Fruit fly (Drosophila melanogaster): ENCODE results near the gene slow.
A peak's percentile ranks its signal among the peaks of the same experiment; 100 is the strongest.

Gene slow

DNA sequence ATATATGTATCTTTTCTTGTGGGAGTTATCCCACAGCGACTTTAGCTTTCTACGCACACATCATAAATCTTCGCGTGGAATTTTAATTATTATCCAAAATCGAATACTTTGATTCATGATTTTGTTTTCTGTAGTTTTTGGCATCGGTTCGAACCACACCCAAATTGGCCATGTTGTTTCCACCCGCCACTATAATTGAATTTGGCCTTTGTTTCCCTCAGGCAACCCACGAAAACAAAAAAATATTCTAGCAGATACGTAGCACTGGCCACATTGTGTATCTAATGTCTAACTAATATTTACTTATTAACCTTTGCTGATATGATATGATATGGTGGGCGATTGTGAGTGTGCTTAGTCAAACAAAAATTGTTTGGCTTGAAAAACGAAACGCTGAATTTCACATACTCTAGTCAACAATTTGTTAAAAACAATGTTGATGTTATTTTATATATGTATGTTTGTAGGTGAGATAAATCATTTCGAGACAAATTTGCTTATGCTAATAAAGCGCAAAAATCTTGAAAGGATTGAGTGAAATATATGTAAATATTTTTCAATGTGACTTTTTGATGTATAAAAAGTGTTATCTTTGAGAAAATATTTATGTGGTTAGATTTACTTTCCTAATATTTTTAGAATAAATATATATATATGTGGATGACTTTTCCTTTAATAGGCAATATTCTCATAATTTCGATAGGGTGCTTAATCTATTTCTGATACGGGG, 29.2 kb upstream of the slow start:
- TF ChIP-seq Pif1B (GFP tag; optimal IDR thresholded peaks at IDR 0.05) = no peak
- no peak for TF ChIP-seq rn (GFP tag; IDR thresholded peaks at IDR 0.05)
- TF ChIP-seq Ets98B (GFP tag; IDR thresholded peaks at IDR 0.05) = no peak
- TF ChIP-seq CG17806 (tag; optimal IDR thresholded peaks at IDR 0.05) = no peak
- TF ChIP-seq EcR (GFP tag; optimal IDR thresholded peaks at IDR 0.05) = no peak
- no peak for TF ChIP-seq CG8159 (tag; optimal IDR thresholded peaks at IDR 0.05)
- no peak for TF ChIP-seq CG14655 (GFP tag; optimal IDR thresholded peaks at IDR 0.05)
- TF ChIP-seq CG4496 (GFP tag; IDR thresholded peaks at IDR 0.05) = no peak
- TF ChIP-seq Snoo (tag; optimal IDR thresholded peaks at IDR 0.05) = no peak
- no peak for TF ChIP-seq CG9948 (tag; optimal IDR thresholded peaks at IDR 0.05)
- no peak for TF ChIP-seq Pif1A (GFP tag; optimal IDR thresholded peaks at IDR 0.05)
- no peak for TF ChIP-seq CG8301 (tag; optimal IDR thresholded peaks at IDR 0.05)
- TF ChIP-seq CG34367 (tag; optimal IDR thresholded peaks at IDR 0.05) = no peak
- no peak for TF ChIP-seq D1 (tag; optimal IDR thresholded peaks at IDR 0.05)
- no peak for TF ChIP-seq CG10348 (GFP tag; IDR thresholded peaks at IDR 0.05)
- no peak for TF ChIP-seq CG12605 (GFP tag; IDR thresholded peaks at IDR 0.05)
- TF ChIP-seq fd96Ca (GFP tag; IDR thresholded peaks at IDR 0.05) = no peak
- TF ChIP-seq CG13204 (GFP tag; optimal IDR thresholded peaks at IDR 0.05) = no peak
- TF ChIP-seq CG15710 (tag; optimal IDR thresholded peaks at IDR 0.05) = no peak
- TF ChIP-seq gl (tag; optimal IDR thresholded peaks at IDR 0.05) = no peak

DNA sequence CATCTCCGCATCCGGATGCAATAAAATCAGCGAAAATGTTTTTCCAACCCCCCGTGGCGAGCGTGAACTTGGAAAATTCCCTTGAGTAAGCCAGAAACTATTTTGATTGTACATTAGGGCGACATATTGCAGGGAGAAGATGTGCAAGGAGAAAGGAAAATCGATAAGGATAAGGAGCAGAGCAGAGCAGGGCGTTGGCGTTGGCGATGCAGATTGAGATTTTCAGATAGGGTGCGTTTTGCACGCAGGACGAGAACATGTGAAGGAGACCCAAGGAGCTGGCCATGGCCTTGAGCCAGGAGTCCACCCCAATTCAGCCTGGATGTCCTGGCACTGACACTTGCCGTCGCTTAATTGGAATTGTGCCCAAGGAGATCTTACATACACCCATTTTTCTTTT, 27.3 kb upstream of the slow start:
- TF ChIP-seq CG12605 (GFP tag; IDR thresholded peaks at IDR 0.05) (no peak), CG34367 (tag; optimal IDR thresholded peaks at IDR 0.05) (no peak), CG8159 (tag; optimal IDR thresholded peaks at IDR 0.05) (no peak), CG17806 (tag; optimal IDR thresholded peaks at IDR 0.05) (no peak), fd96Ca (GFP tag; IDR thresholded peaks at IDR 0.05) (no peak), CG32121 (GFP tag; IDR thresholded peaks at IDR 0.05) (no peak), D1 (tag; optimal IDR thresholded peaks at IDR 0.05) (no peak), CG14655 (GFP tag; optimal IDR thresholded peaks at IDR 0.05) (no peak), Pif1B (GFP tag; optimal IDR thresholded peaks at IDR 0.05) (no peak), CG8301 (tag; optimal IDR thresholded peaks at IDR 0.05) (no peak), Pif1A (GFP tag; optimal IDR thresholded peaks at IDR 0.05) (no peak), EcR (GFP tag; optimal IDR thresholded peaks at IDR 0.05) (no peak), CG4496 (GFP tag; IDR thresholded peaks at IDR 0.05) (no peak), CG15710 (tag; optimal IDR thresholded peaks at IDR 0.05) (no peak), gl (tag; optimal IDR thresholded peaks at IDR 0.05) (no peak), CG9948 (tag; optimal IDR thresholded peaks at IDR 0.05) (no peak), rn (GFP tag; IDR thresholded peaks at IDR 0.05) (no peak)

DNA sequence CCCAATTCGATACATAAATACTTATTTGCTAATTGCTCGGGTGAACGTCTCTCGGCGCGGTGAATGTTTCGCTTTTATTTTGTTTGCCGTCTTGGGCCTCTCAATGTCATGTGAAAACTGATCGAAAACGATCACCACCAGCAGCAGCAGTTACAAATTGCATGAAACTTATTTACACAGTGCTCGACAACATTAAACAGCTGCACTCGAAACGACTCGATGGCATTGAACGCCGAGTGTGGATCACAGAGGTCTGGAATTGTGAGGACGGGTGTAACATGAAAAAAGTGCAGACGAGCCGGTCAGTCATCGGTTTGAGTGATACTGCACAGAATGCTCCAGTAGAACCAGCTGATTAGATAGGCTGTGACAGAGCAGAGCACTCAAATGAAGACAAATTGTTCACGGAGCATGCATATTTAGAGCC, 26.5 kb upstream of the slow start:
- TF ChIP-seq Snoo (tag; optimal IDR thresholded peaks at IDR 0.05) (no peak), CG14655 (GFP tag; optimal IDR thresholded peaks at IDR 0.05) (no peak), CG4496 (GFP tag; IDR thresholded peaks at IDR 0.05) (no peak), Pif1A (GFP tag; optimal IDR thresholded peaks at IDR 0.05) (no peak), fd96Ca (GFP tag; IDR thresholded peaks at IDR 0.05) (no peak), CG12605 (GFP tag; IDR thresholded peaks at IDR 0.05) (no peak), CG8301 (tag; optimal IDR thresholded peaks at IDR 0.05) (no peak), rn (GFP tag; IDR thresholded peaks at IDR 0.05) (no peak)

DNA sequence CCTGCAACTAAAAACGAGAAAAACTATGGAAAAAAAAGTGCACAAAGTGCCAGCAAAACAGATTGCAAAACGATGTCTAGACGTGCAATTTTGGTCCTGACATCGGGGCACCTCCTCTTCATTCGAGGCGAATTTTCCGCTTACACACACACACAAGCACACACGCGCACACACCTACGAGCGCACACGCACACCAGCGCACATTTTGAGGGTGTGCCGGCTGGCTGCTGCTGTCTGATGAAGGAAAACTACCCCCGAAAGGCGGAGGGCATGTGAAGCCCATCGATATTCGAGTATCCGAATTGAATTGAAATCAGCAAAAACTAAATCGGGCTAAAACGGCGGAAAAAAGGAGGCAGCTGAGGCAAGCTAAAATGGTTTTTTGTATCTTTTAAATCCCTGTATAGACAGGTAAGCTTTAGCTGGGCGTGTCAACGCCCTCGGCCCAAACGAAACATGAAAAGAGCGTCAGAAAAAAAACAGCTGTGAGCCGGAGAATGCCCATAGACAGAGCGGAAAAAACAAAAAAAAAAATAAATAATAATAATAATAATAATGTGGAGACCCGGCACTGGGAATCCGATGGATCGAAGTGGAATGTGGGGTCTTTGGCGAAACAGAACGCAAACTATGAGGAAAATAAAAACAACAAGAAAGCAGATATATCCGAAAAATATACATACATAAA, 24.4 kb upstream of the slow start:
- TF ChIP-seq Ets98B (GFP tag; IDR thresholded peaks at IDR 0.05) = no peak
- TF ChIP-seq CG12605 (GFP tag; IDR thresholded peaks at IDR 0.05) = no peak
- TF ChIP-seq EcR (GFP tag; optimal IDR thresholded peaks at IDR 0.05) = peak; percentile 59
- no peak for TF ChIP-seq CG9948 (tag; optimal IDR thresholded peaks at IDR 0.05)
- no peak for TF ChIP-seq Pif1B (GFP tag; optimal IDR thresholded peaks at IDR 0.05)

DNA sequence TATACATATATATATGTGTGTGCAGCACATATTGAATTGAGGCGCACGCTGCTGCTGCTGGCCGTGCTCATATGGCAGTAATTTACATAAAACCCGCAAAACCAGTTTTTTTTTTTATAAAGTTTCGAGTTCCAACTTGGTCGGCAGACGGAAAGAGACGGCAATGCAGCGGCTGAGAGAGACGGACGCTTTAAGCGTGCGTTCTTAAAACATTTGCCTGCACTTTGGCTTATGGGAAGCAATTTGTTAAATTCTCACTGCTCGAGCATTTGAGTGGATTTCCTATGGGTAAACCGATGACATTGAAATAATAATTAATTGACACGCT, 23.9 kb upstream of the slow start:
- TF ChIP-seq Ets98B (GFP tag; IDR thresholded peaks at IDR 0.05) (no peak), rn (GFP tag; IDR thresholded peaks at IDR 0.05) (no peak), Pif1B (GFP tag; optimal IDR thresholded peaks at IDR 0.05) (no peak), EcR (GFP tag; optimal IDR thresholded peaks at IDR 0.05) (peak; percentile 16), CG8301 (tag; optimal IDR thresholded peaks at IDR 0.05) (no peak), CG13204 (GFP tag; optimal IDR thresholded peaks at IDR 0.05) (peak; percentile 8), Pif1A (GFP tag; optimal IDR thresholded peaks at IDR 0.05) (no peak)

DNA sequence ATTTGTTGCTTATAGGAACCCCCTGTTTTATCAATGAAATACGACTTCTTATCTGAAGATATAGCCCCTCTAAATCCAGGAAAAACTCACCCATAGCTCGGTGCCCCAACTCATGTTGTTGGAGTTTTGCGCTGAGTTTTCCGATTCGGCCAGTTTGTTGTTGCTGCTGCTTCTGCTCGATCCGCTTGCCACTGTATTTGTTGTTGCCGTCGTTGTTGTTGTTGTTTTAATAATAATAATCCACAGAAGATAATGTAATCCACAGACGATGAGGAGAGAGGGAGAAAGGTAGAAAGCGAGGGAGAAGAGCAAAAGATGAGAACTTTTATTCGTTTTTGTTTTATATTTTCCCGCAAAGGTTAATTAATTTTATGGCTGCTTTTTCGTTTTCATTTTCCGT, 21.3 kb upstream of the slow start:
- TF ChIP-seq CG32121 (GFP tag; IDR thresholded peaks at IDR 0.05) = no peak
- no peak for TF ChIP-seq CG8301 (tag; optimal IDR thresholded peaks at IDR 0.05)
- TF ChIP-seq EcR (GFP tag; optimal IDR thresholded peaks at IDR 0.05) = no peak
- no peak for TF ChIP-seq D1 (tag; optimal IDR thresholded peaks at IDR 0.05)
- no peak for TF ChIP-seq gl (tag; optimal IDR thresholded peaks at IDR 0.05)
- TF ChIP-seq CG9948 (tag; optimal IDR thresholded peaks at IDR 0.05) = no peak
- no peak for TF ChIP-seq CG17806 (tag; optimal IDR thresholded peaks at IDR 0.05)
- TF ChIP-seq Pif1A (GFP tag; optimal IDR thresholded peaks at IDR 0.05) = no peak
- TF ChIP-seq rn (GFP tag; IDR thresholded peaks at IDR 0.05) = no peak
- TF ChIP-seq Ets98B (GFP tag; IDR thresholded peaks at IDR 0.05) = no peak
- no peak for TF ChIP-seq CG4496 (GFP tag; IDR thresholded peaks at IDR 0.05)
- TF ChIP-seq CG34367 (tag; optimal IDR thresholded peaks at IDR 0.05) = no peak
- no peak for TF ChIP-seq CG13204 (GFP tag; optimal IDR thresholded peaks at IDR 0.05)
- no peak for TF ChIP-seq CG10348 (GFP tag; IDR thresholded peaks at IDR 0.05)

Measured in whole organism, pupa.